Fruit fly (Drosophila melanogaster) whole organism, wandering third instar larva: ENCODE data around the gene alpha-Man-IIa.

Experiments
- Abd-B ChIP-seq: fragments of >200 bp; optimal IDR thresholded peaks from 2 replicates; lab custom pipeline; 2017; ENCODE audit warnings: missing biosample characterization, missing genetic modification characterization
- CG32264 ChIP-seq: fragments of 200-800 bp; sonication (Bioruptor generic); optimal IDR thresholded peaks from 2 replicates; lab custom pipeline; 2016; ENCODE audit warnings: missing biosample characterization, missing genetic modification characterization
- Dfd ChIP-seq: fragments of >200 bp; optimal IDR thresholded peaks from 2 replicates; lab custom pipeline; 2017; ENCODE audit warnings: missing biosample characterization, missing genetic modification characterization
- HLH106 ChIP-seq: fragments of 200-800 bp; optimal IDR thresholded peaks from 3 replicates; lab custom pipeline; 2019; ENCODE audit warnings: missing biosample characterization, mild to moderate bottlenecking, missing genetic modification characterization, moderate library complexity
- Hnf4 ChIP-seq: fragments of 200-800 bp; sonication (Bioruptor generic); optimal IDR thresholded peaks from 2 replicates; lab custom pipeline; 2016; ENCODE audit warnings: missing biosample characterization, mild to moderate bottlenecking, missing genetic modification characterization
- Myc ChIP-seq: fragments of >200 bp; optimal IDR thresholded peaks from 2 replicates; lab custom pipeline; 2017
- OdsH ChIP-seq: fragments of 200-800 bp; sonication (Bioruptor generic); optimal IDR thresholded peaks from 2 replicates; lab custom pipeline; 2016; ENCODE audit warnings: missing biosample characterization, mild to moderate bottlenecking, missing genetic modification characterization
- Sp1 ChIP-seq: fragments of 200-800 bp; sonication (Bioruptor generic); optimal IDR thresholded peaks from 3 replicates; lab custom pipeline; 2019; ENCODE audit warnings: missing biosample characterization, mild to moderate bottlenecking, missing genetic modification characterization, moderate library complexity
- br ChIP-seq: fragments of 200-800 bp; sonication (Bioruptor generic); optimal IDR thresholded peaks from 2 replicates; lab custom pipeline; 2016; ENCODE audit warnings: missing biosample characterization, missing genetic modification characterization
- brk ChIP-seq: fragments of 200-800 bp; sonication (Bioruptor generic); optimal IDR thresholded peaks from 2 replicates; lab custom pipeline; 2016; ENCODE audit warnings: missing biosample characterization, mild to moderate bottlenecking, missing genetic modification characterization
- woc ChIP-seq: sonication (Bioruptor generic); optimal IDR thresholded peaks from 2 replicates; lab custom pipeline; 2016; ENCODE audit warnings: missing biosample characterization, mild to moderate bottlenecking, missing genetic modification characterization

- TF ChIP-seq br (GFP tag; lab: Kevin White, UChicago) (no peak), Hnf4 (no peak), Sp1 (GFP tag; lab: Kevin White, UChicago) (no peak), Myc (lab: Kevin White, UChicago) (no peak), CG32264 (GFP tag; lab: Kevin White, UChicago) (no peak), woc (GFP tag; lab: Kevin White, UChicago) (no peak), OdsH (GFP tag; lab: Kevin White, UChicago) (no peak), HLH106 (tag; lab: Kevin White, UChicago) (no peak), Abd-B (no peak), brk (GFP tag; lab: Kevin White, UChicago) (no peak), Dfd (GFP tag; lab: Kevin White, UChicago) (no peak)
Observed at dm6 chr3R:9410182-9410581, 2.2 kb upstream of the alpha-Man-IIa start, which contains the start of gene betaTub85D.
